Fruit fly (Drosophila melanogaster) whole organism, embryonic: ENCODE data around the gene CG42716.
A peak's percentile ranks its signal among the peaks of the same experiment; 100 is the strongest.

ENCODE experiments used
- Atf-2 ChIP-seq: fragments of 200-800 bp; sonication (Bioruptor generic); optimal IDR thresholded peaks from 2 replicates; lab custom pipeline; 2016; ENCODE audit warnings: missing biosample characterization, missing genetic modification characterization
- B-H1 ChIP-seq: fragments of 200-800 bp; sonication (Bioruptor generic); IDR thresholded peaks from 3 replicates; pipeline ENCODE4 v1.3.6; 2022; ENCODE audit warnings: missing biosample characterization, missing genetic modification characterization
- Blimp-1 ChIP-seq: fragments of 200-800 bp; sonication (Bioruptor generic); optimal IDR thresholded peaks from 3 replicates; lab custom pipeline; 2018; ENCODE audit warnings: missing biosample characterization, missing genetic modification characterization, mild to moderate bottlenecking, moderate library complexity, missing genetic modification reagents
- CG10267 ChIP-seq: fragments of 200-800 bp; sonication (Bioruptor generic); optimal IDR thresholded peaks from 2 replicates; lab custom pipeline; 2018; ENCODE audit warnings: missing biosample characterization, mild to moderate bottlenecking, missing genetic modification characterization, moderate library complexity
- CG11398 ChIP-seq: fragments of 200-800 bp; sonication (Bioruptor generic); optimal IDR thresholded peaks from 2 replicates; lab custom pipeline; 2016; ENCODE audit warnings: missing biosample characterization, missing genetic modification characterization
- CG12104 ChIP-seq: fragments of 200-800 bp; sonication (Bioruptor generic); optimal IDR thresholded peaks from 3 replicates; lab custom pipeline; 2016; ENCODE audit warnings: missing biosample characterization, missing genetic modification characterization
- CG15011 ChIP-seq: fragments of 200-800 bp; sonication (Bioruptor generic); optimal IDR thresholded peaks from 3 replicates; lab custom pipeline; 2018; ENCODE audit warnings: missing biosample characterization, mild to moderate bottlenecking, missing genetic modification characterization
- CG1603 ChIP-seq: fragments of 200-800 bp; sonication (Bioruptor generic); optimal IDR thresholded peaks from 2 replicates; lab custom pipeline; 2019; ENCODE audit warnings: missing biosample characterization, mild to moderate bottlenecking, missing genetic modification characterization, moderate library complexity
- CG16863 ChIP-seq: fragments of 200-800 bp; sonication (Bioruptor generic); optimal IDR thresholded peaks from 3 replicates; lab custom pipeline; 2016; ENCODE audit warnings: missing biosample characterization, missing genetic modification characterization
- CG17361 ChIP-seq: fragments of 200-800 bp; sonication (Bioruptor generic); IDR thresholded peaks from 3 replicates; pipeline ENCODE4 v1.3.6; 2022; ENCODE audit warnings: missing biosample characterization, missing genetic modification characterization
- CG17385 ChIP-seq: fragments of 200-800 bp; sonication (Bioruptor generic); optimal IDR thresholded peaks from 3 replicates; lab custom pipeline; 2018; ENCODE audit warnings: missing biosample characterization, mild to moderate bottlenecking, missing genetic modification characterization
- CG17568 ChIP-seq: fragments of 200-800 bp; sonication (Bioruptor generic); optimal IDR thresholded peaks from 2 replicates; lab custom pipeline; 2018; ENCODE audit warnings: missing biosample characterization, mild to moderate bottlenecking, missing genetic modification characterization, moderate library complexity
- CG1832 ChIP-seq: fragments of 200-800 bp; sonication (Bioruptor generic); optimal IDR thresholded peaks from 2 replicates; lab custom pipeline; 2017; ENCODE audit warnings: missing biosample characterization, mild to moderate bottlenecking, missing genetic modification characterization, inconsistent platforms
- CG4404 ChIP-seq: fragments of 200-800 bp; sonication (Bioruptor generic); IDR thresholded peaks from 2 replicates; pipeline ENCODE4 v1.3.6; 2022; ENCODE audit warnings: missing biosample characterization, missing genetic modification characterization
- CG4424 ChIP-seq: fragments of 200-800 bp; sonication (Bioruptor generic); optimal IDR thresholded peaks from 3 replicates; lab custom pipeline; 2016; ENCODE audit warnings: missing biosample characterization, missing genetic modification characterization
- CG4707 ChIP-seq: fragments of 200-800 bp; sonication (Bioruptor generic); optimal IDR thresholded peaks from 2 replicates; lab custom pipeline; 2018; ENCODE audit warnings: missing biosample characterization, mild to moderate bottlenecking, missing genetic modification characterization, moderate library complexity
- CG4854 ChIP-seq: fragments of 200-800 bp; sonication (Bioruptor generic); optimal IDR thresholded peaks from 2 replicates; lab custom pipeline; 2016; ENCODE audit warnings: missing biosample characterization, missing genetic modification characterization, inconsistent platforms
- CG6689 ChIP-seq: fragments of 200-800 bp; sonication (Bioruptor generic); IDR thresholded peaks from 2 replicates; pipeline ENCODE4 v1.3.6; 2022; ENCODE audit warnings: missing biosample characterization, missing genetic modification characterization
- CG7745 ChIP-seq: fragments of 200-800 bp; sonication (Bioruptor generic); optimal IDR thresholded peaks from 2 replicates; lab custom pipeline; 2018; ENCODE audit warnings: missing biosample characterization, mild to moderate bottlenecking, missing genetic modification characterization, moderate library complexity
- CG7987 ChIP-seq: fragments of 200-800 bp; sonication (Bioruptor generic); optimal IDR thresholded peaks from 2 replicates; lab custom pipeline; 2018; ENCODE audit warnings: missing biosample characterization, mild to moderate bottlenecking, missing genetic modification characterization, moderate library complexity
- CG8089 ChIP-seq: fragments of 200-800 bp; sonication (Bioruptor generic); optimal IDR thresholded peaks from 3 replicates; lab custom pipeline; 2016; ENCODE audit warnings: missing biosample characterization, missing genetic modification characterization
- CG8765 ChIP-seq: fragments of 200-800 bp; sonication (Bioruptor generic); IDR thresholded peaks from 2 replicates; pipeline ENCODE4 v1.3.6; 2022; ENCODE audit warnings: missing biosample characterization, missing genetic modification characterization
- CG9797 ChIP-seq: fragments of 200-800 bp; sonication (Bioruptor generic); optimal IDR thresholded peaks from 3 replicates; lab custom pipeline; 2018; ENCODE audit warnings: missing biosample characterization, mild to moderate bottlenecking, missing genetic modification characterization
- Dip3 ChIP-seq: fragments of 200-800 bp; sonication (Bioruptor generic); optimal IDR thresholded peaks from 3 replicates; lab custom pipeline; 2016; ENCODE audit warnings: missing biosample characterization, missing genetic modification characterization
- Doc3 ChIP-seq: fragments of 200-800 bp; sonication (Bioruptor generic); IDR thresholded peaks from 3 replicates; pipeline ENCODE4 v1.3.6; 2022; ENCODE audit warnings: missing biosample characterization, missing genetic modification characterization; ENCODE audit not compliant: partially characterized antibody
- Ets97D ChIP-seq: fragments of 200-800 bp; sonication (Bioruptor generic); optimal IDR thresholded peaks from 3 replicates; lab custom pipeline; 2016; ENCODE audit warnings: missing biosample characterization, missing genetic modification characterization
- Hmr ChIP-seq: fragments of 200-800 bp; sonication (Bioruptor generic); optimal IDR thresholded peaks from 3 replicates; lab custom pipeline; 2017; ENCODE audit warnings: mild to moderate bottlenecking, missing biosample characterization, missing genetic modification reagents, missing genetic modification characterization
- Hsf ChIP-seq: fragments of 200-800 bp; sonication (Bioruptor generic); optimal IDR thresholded peaks from 3 replicates; lab custom pipeline; 2016; ENCODE audit warnings: missing biosample characterization, missing genetic modification characterization
- Kr ChIP-seq: fragments of 200-800 bp; sonication (Bioruptor generic); optimal IDR thresholded peaks from 2 replicates; lab custom pipeline; 2017; ENCODE audit warnings: missing biosample characterization, mild to moderate bottlenecking, missing genetic modification characterization
- Meics ChIP-seq: fragments of 200-800 bp; sonication (Bioruptor generic); optimal IDR thresholded peaks from 2 replicates; lab custom pipeline; 2017; ENCODE audit warnings: missing biosample characterization, mild to moderate bottlenecking, missing genetic modification characterization
- NC2α ChIP-seq: fragments of 200-800 bp; sonication (Bioruptor generic); optimal IDR thresholded peaks from 2 replicates; lab custom pipeline; 2016; ENCODE audit warnings: missing biosample characterization, missing genetic modification characterization
- Optix ChIP-seq: fragments of 200-800 bp; sonication (Bioruptor generic); IDR thresholded peaks from 3 replicates; pipeline ENCODE4 v1.3.6; 2022; ENCODE audit warnings: missing biosample characterization, missing genetic modification characterization
- Xrp1 ChIP-seq: fragments of 200-800 bp; sonication (Bioruptor generic); IDR thresholded peaks from 2 replicates; pipeline ENCODE4 v1.3.6; 2022; ENCODE audit warnings: missing biosample characterization, missing genetic modification characterization
- cad ChIP-seq: fragments of >200 bp; optimal IDR thresholded peaks from 2 replicates; lab custom pipeline; 2017; ENCODE audit warnings: missing biosample characterization, missing genetic modification characterization
- cas ChIP-seq: fragments of 200-800 bp; sonication (Bioruptor generic); IDR thresholded peaks from 2 replicates; pipeline ENCODE4 v1.3.6; 2022; ENCODE audit warnings: missing biosample characterization, missing genetic modification characterization
- chm ChIP-seq: fragments of 200-800 bp; sonication (Bioruptor generic); IDR thresholded peaks from 2 replicates; pipeline ENCODE4 v1.3.6; 2022; ENCODE audit warnings: missing biosample characterization, missing genetic modification characterization
- da ChIP-seq: fragments of 200-800 bp; sonication (Bioruptor generic); optimal IDR thresholded peaks from 2 replicates; lab custom pipeline; 2016; ENCODE audit warnings: missing biosample characterization, missing genetic modification characterization
- fd96Cb ChIP-seq: fragments of 200-800 bp; sonication (Bioruptor generic); optimal IDR thresholded peaks from 2 replicates; lab custom pipeline; 2018; ENCODE audit warnings: missing biosample characterization, mild to moderate bottlenecking, missing genetic modification characterization, moderate library complexity
- fu2 ChIP-seq: fragments of 200-800 bp; sonication (Bioruptor generic); optimal IDR thresholded peaks from 2 replicates; lab custom pipeline; 2016; ENCODE audit warnings: missing biosample characterization, missing genetic modification characterization
- jigr1 ChIP-seq: fragments of 200-800 bp; sonication (Bioruptor generic); IDR thresholded peaks from 3 replicates; pipeline ENCODE4 v1.3.6; 2022; ENCODE audit warnings: missing biosample characterization, missing genetic modification characterization
- kay ChIP-seq: fragments of 200-800 bp; sonication (Bioruptor generic); optimal IDR thresholded peaks from 2 replicates; lab custom pipeline; 2016; ENCODE audit warnings: missing biosample characterization, missing genetic modification characterization
- lov ChIP-seq, 2 experiments: fragments of 200-800 bp in 1 of 2; fragments of >200 bp in 1 of 2; sonication (Bioruptor generic) in 1 of 2; IDR thresholded peaks in 1 of 2; optimal IDR thresholded peaks in 1 of 2; 2 replicates in 1 of 2; 3 replicates in 1 of 2; pipeline versions ENCODE4 v1.3.6 to Lab custom; 2017 to 2022; ENCODE audit warnings: missing biosample characterization in 1 of 2, missing genetic modification characterization in 1 of 2
- nau ChIP-seq: fragments of 200-800 bp; sonication (Bioruptor generic); optimal IDR thresholded peaks from 3 replicates; lab custom pipeline; 2017; ENCODE audit warnings: missing biosample characterization, mild to moderate bottlenecking, missing genetic modification characterization, missing genetic modification reagents
- oc ChIP-seq: fragments of 200-800 bp; sonication (Bioruptor generic); optimal IDR thresholded peaks from 2 replicates; lab custom pipeline; 2018; ENCODE audit warnings: missing biosample characterization, mild to moderate bottlenecking, missing genetic modification characterization, moderate library complexity
- pho ChIP-seq: fragments of 200-800 bp; sonication (Bioruptor generic); optimal IDR thresholded peaks from 2 replicates; lab custom pipeline; 2016; ENCODE audit warnings: missing biosample characterization, missing genetic modification characterization
- phol ChIP-seq: fragments of 200-800 bp; sonication (Bioruptor generic); optimal IDR thresholded peaks from 3 replicates; lab custom pipeline; 2018; ENCODE audit warnings: missing biosample characterization, mild to moderate bottlenecking, missing genetic modification characterization, moderate library complexity
- psq ChIP-seq: fragments of 200-800 bp; sonication (Bioruptor generic); optimal IDR thresholded peaks from 2 replicates; lab custom pipeline; 2017; ENCODE audit warnings: missing biosample characterization, missing genetic modification characterization
- repo ChIP-seq: fragments of 200-800 bp; sonication (Bioruptor generic); optimal IDR thresholded peaks from 2 replicates; lab custom pipeline; 2016; ENCODE audit warnings: missing biosample characterization, missing genetic modification characterization
- sim ChIP-seq: fragments of 200-800 bp; sonication (Bioruptor generic); IDR thresholded peaks from 2 replicates; pipeline ENCODE4 v1.3.6; 2022; ENCODE audit warnings: missing biosample characterization, missing genetic modification characterization
- stc ChIP-seq: fragments of 200-800 bp; sonication (Bioruptor generic); IDR thresholded peaks from 2 replicates; pipeline ENCODE4 v1.3.6; 2022; ENCODE audit warnings: missing biosample characterization, missing genetic modification characterization
- unc-4 ChIP-seq: fragments of 200-800 bp; sonication (Bioruptor generic); IDR thresholded peaks from 2 replicates; pipeline ENCODE4 v1.3.6; 2022; ENCODE audit warnings: missing biosample characterization, missing genetic modification characterization; ENCODE audit not compliant: partially characterized antibody
- usp ChIP-seq: fragments of >200 bp; optimal IDR thresholded peaks from 2 replicates; lab custom pipeline; 2017; ENCODE audit warnings: missing biosample characterization, missing genetic modification characterization

The CG42716 gene

dm6 chr3L:16051719-16052122, 18.1 kb downstream of the CG42716 start, which contains the start of gene Mbs (continued):
- TF ChIP-seq Xrp1, result no peak
- TF ChIP-seq Optix, result no peak
- TF ChIP-seq nau (GFP tag; lab: Kevin White, UChicago), result no peak
- no peak for TF ChIP-seq fu2 (GFP tag; lab: Kevin White, UChicago)
- TF ChIP-seq CG10267 (tag; lab: Kevin White, UChicago), result peak; percentile 9
- no peak for TF ChIP-seq pho
- no peak for TF ChIP-seq cad (GFP tag; lab: Kevin White, UChicago)
- no peak for TF ChIP-seq chm
- TF ChIP-seq CG4707 (GFP tag; lab: Kevin White, UChicago), result no peak
- TF ChIP-seq psq (GFP tag; lab: Kevin White, UChicago), result no peak
- TF ChIP-seq jigr1 (GFP tag; lab: Robert Waterston, UW), result no peak
- peak; percentile 37; the same call in 2 of the 3 replicates for TF ChIP-seq Doc3
- peak; percentile 12 for TF ChIP-seq Meics (GFP tag; lab: Kevin White, UChicago)
- no peak for TF ChIP-seq CG15011 (GFP tag; lab: Kevin White, UChicago)
- TF ChIP-seq CG4404, result no peak
- no peak for TF ChIP-seq sim
- TF ChIP-seq CG17361 (GFP tag; lab: Robert Waterston, UW), result no peak
- peak; percentile 69 for TF ChIP-seq CG7745 (tag; lab: Kevin White, UChicago)
- no peak for TF ChIP-seq Blimp-1 (GFP tag; lab: Kevin White, UChicago)
- TF ChIP-seq phol, result peak; percentile 45
- TF ChIP-seq B-H1 (GFP tag; lab: Robert Waterston, UW), result no peak
- no peak for TF ChIP-seq fd96Cb (tag; lab: Kevin White, UChicago)
- no peak for TF ChIP-seq CG6689 (GFP tag; lab: Robert Waterston, UW)
- TF ChIP-seq cas, result no peak
- no peak for TF ChIP-seq CG8765 (GFP tag; lab: Robert Waterston, UW)
- no peak for TF ChIP-seq CG4424 (GFP tag; lab: Kevin White, UChicago)
- TF ChIP-seq CG16863 (GFP tag; lab: Kevin White, UChicago), result no peak
- TF ChIP-seq Dip3 (GFP tag; lab: Kevin White, UChicago), result no peak
- TF ChIP-seq CG9797 (GFP tag; lab: Kevin White, UChicago), result peak; percentile 85
- TF ChIP-seq CG7987 (GFP tag; lab: Kevin White, UChicago), result peak; percentile 46
- peak; percentile 72 for TF ChIP-seq CG1603 (tag; lab: Kevin White, UChicago)
- TF ChIP-seq CG1832 (GFP tag; lab: Kevin White, UChicago), result no peak
- no peak for TF ChIP-seq repo (GFP tag; lab: Kevin White, UChicago)
- TF ChIP-seq Atf-2 (GFP tag; lab: Kevin White, UChicago), result no peak
- TF ChIP-seq Ets97D (GFP tag; lab: Kevin White, UChicago), result peak; percentile 27
- no peak for TF ChIP-seq da
- TF ChIP-seq stc (GFP tag; lab: Robert Waterston, UW), result no peak
- TF ChIP-seq NC2α (GFP tag; lab: Kevin White, UChicago), result no peak
- no peak for TF ChIP-seq oc (tag; lab: Kevin White, UChicago)
- TF ChIP-seq CG12104, result no peak
- no peak for TF ChIP-seq CG17568 (GFP tag; lab: Kevin White, UChicago)
- TF ChIP-seq Kr, result no peak
- TF ChIP-seq CG17385 (GFP tag; lab: Kevin White, UChicago), result no peak
- no peak for TF ChIP-seq Hsf (GFP tag; lab: Kevin White, UChicago)
- no peak for TF ChIP-seq usp (GFP tag; lab: Kevin White, UChicago)
- no peak for TF ChIP-seq CG8089
- TF ChIP-seq Hmr (GFP tag; lab: Kevin White, UChicago), result peak; percentile 63
- no peak for TF ChIP-seq CG4854 (GFP tag; lab: Kevin White, UChicago)
- no peak for TF ChIP-seq kay (GFP tag; lab: Kevin White, UChicago)
- no peak for TF ChIP-seq CG11398
- peak; percentile 64 for TF ChIP-seq unc-4
- TF ChIP-seq lov (optimal IDR thresholded peaks at IDR 0.05; lab: Kevin White, UChicago), result no peak
- TF ChIP-seq lov (GFP tag; IDR thresholded peaks at IDR 0.05; lab: Robert Waterston, UW), result no peak
